Fruit fly (Drosophila melanogaster) whole organism, prepupa: ENCODE measurements around the gene Sgs5bis.

Experiments used
- CG1621 ChIP-seq: fragments of 200-800 bp; sonication (Bioruptor generic); optimal IDR thresholded peaks from 3 replicates; lab custom pipeline; 2018; ENCODE audit warnings: missing biosample characterization, mild to moderate bottlenecking, missing genetic modification characterization
- CG16779 ChIP-seq: fragments of 200-800 bp; sonication (Bioruptor generic); optimal IDR thresholded peaks from 3 replicates; lab custom pipeline; 2017; ENCODE audit warnings: missing biosample characterization, mild to moderate bottlenecking, missing genetic modification characterization
- CG3032 ChIP-seq: fragments of 200-800 bp; optimal IDR thresholded peaks from 2 replicates; lab custom pipeline; 2019; ENCODE audit warnings: missing biosample characterization, mild to moderate bottlenecking, missing genetic modification characterization, moderate library complexity
- CG34406 ChIP-seq: fragments of 200-800 bp; sonication (Bioruptor generic); optimal IDR thresholded peaks from 3 replicates; lab custom pipeline; 2016; ENCODE audit warnings: missing biosample characterization, missing genetic modification characterization
- CG6854 ChIP-seq: fragments of 200-800 bp; sonication (Bioruptor generic); optimal IDR thresholded peaks from 2 replicates; lab custom pipeline; 2017; ENCODE audit warnings: missing biosample characterization, mild to moderate bottlenecking, missing genetic modification characterization
- Eip78C ChIP-seq: fragments of 200-800 bp; sonication (Bioruptor generic); peaks from one replicate; lab custom pipeline; 2016; ENCODE audit warnings: missing biosample characterization, missing genetic modification characterization
- Eip93F ChIP-seq: fragments of 200-800 bp; sonication (Bioruptor generic); optimal IDR thresholded peaks from 2 replicates; lab custom pipeline; 2016; ENCODE audit warnings: missing biosample characterization, mild to moderate bottlenecking, missing genetic modification characterization
- Gug ChIP-seq: fragments of 200-800 bp; sonication (Bioruptor generic); IDR thresholded peaks from 2 replicates; pipeline ENCODE4 v1.3.6; 2022; ENCODE audit warnings: missing biosample characterization, missing genetic modification characterization
- Sox102F ChIP-seq: fragments of 200-800 bp; sonication (Bioruptor generic); optimal IDR thresholded peaks from 2 replicates; lab custom pipeline; 2016; ENCODE audit warnings: missing biosample characterization, mild to moderate bottlenecking, missing genetic modification characterization
- Sox14 ChIP-seq: fragments of 200-800 bp; sonication (Bioruptor generic); optimal IDR thresholded peaks from 3 replicates; lab custom pipeline; 2016; ENCODE audit warnings: missing biosample characterization, missing genetic modification characterization
- acj6 ChIP-seq: fragments of 200-800 bp; sonication (Bioruptor generic); optimal IDR thresholded peaks from 3 replicates; lab custom pipeline; 2016; ENCODE audit warnings: missing biosample characterization, missing genetic modification characterization
- eg ChIP-seq: fragments of 200-800 bp; sonication (Bioruptor generic); IDR thresholded peaks from 3 replicates; pipeline ENCODE4 v1.3.6; 2022; ENCODE audit warnings: missing biosample characterization, missing genetic modification characterization
- ss ChIP-seq, 2 experiments: fragments of 200-800 bp; sonication (Bioruptor generic); optimal IDR thresholded peaks; 2 replicates in 1 of 2; 3 replicates in 1 of 2; lab custom pipeline; 2017 to 2018; ENCODE audit warnings: mild to moderate bottlenecking in 2 of 2, missing biosample characterization in 2 of 2, missing genetic modification characterization in 2 of 2, moderate library complexity in 1 of 2

dm6 chr3R:17616541-17616940, 22.4 kb downstream of the Sgs5bis start:
- TF ChIP-seq CG6854 (GFP tag; lab: Kevin White, UChicago) (no peak), CG1621 (tag; lab: Kevin White, UChicago) (no peak), Sox102F (GFP tag; lab: Kevin White, UChicago) (no peak), CG3032 (tag; lab: Kevin White, UChicago) (peak; percentile 11), ss (GFP tag; optimal IDR thresholded peaks at IDR 0.05; lab: Kevin White, UChicago) (no peak), eg (GFP tag; lab: Robert Waterston, UW) (no peak), Gug (GFP tag; lab: Robert Waterston, UW) (no peak), CG34406 (GFP tag; lab: Kevin White, UChicago) (no peak), acj6 (GFP tag; lab: Kevin White, UChicago) (no peak), Eip93F (GFP tag; lab: Kevin White, UChicago) (no peak), Sox14 (GFP tag; lab: Kevin White, UChicago) (no peak), Eip78C (GFP tag; lab: Kevin White, UChicago) (no peak), CG16779 (tag; lab: Kevin White, UChicago) (no peak)
